Worm (Caenorhabditis elegans) whole organism, late embryonic: Measurements from ENCODE around the gene Y43F8B.12.

Source experiments
- elt-4 ChIP-seq: sonication (generic microtip); optimal IDR thresholded peaks from 2 replicates; lab custom pipeline; 2016; ENCODE audit warnings: missing genetic modification characterization, missing compliant biosample characterization
- nhr-11 ChIP-seq: fragments of 150-350 bp; optimal IDR thresholded peaks from 2 replicates; lab custom pipeline; 2014; ENCODE audit warnings: missing biosample characterization, missing genetic modification characterization
- odd-2 ChIP-seq: sonication (generic microtip); optimal IDR thresholded peaks from 2 replicates; lab custom pipeline; 2017; ENCODE audit warnings: antibody characterized with exemption, mild to moderate bottlenecking, missing genetic modification characterization, missing compliant biosample characterization
- pax-1 ChIP-seq: fragments of 150-350 bp; optimal IDR thresholded peaks from 2 replicates; lab custom pipeline; 2014; ENCODE audit warnings: missing biosample characterization, missing genetic modification characterization
- pha-2 ChIP-seq: sonication (generic microtip); optimal IDR thresholded peaks from 2 replicates; lab custom pipeline; 2017; ENCODE audit warnings: mild to moderate bottlenecking, missing genetic modification characterization, missing compliant biosample characterization
- pqm-1 ChIP-seq: sonication (generic microtip); optimal IDR thresholded peaks from 2 replicates; lab custom pipeline; 2016; ENCODE audit warnings: missing genetic modification characterization, missing compliant biosample characterization
- pros-1 ChIP-seq: fragments of 150-350 bp; optimal IDR thresholded peaks from 2 replicates; lab custom pipeline; 2014; ENCODE audit warnings: missing biosample characterization, missing genetic modification reagents, missing genetic modification characterization
- sox-4 ChIP-seq: sonication (generic microtip); optimal IDR thresholded peaks from 2 replicates; lab custom pipeline; 2017; ENCODE audit warnings: mild to moderate bottlenecking, missing genetic modification characterization, inconsistent platforms, missing compliant biosample characterization

DNA sequence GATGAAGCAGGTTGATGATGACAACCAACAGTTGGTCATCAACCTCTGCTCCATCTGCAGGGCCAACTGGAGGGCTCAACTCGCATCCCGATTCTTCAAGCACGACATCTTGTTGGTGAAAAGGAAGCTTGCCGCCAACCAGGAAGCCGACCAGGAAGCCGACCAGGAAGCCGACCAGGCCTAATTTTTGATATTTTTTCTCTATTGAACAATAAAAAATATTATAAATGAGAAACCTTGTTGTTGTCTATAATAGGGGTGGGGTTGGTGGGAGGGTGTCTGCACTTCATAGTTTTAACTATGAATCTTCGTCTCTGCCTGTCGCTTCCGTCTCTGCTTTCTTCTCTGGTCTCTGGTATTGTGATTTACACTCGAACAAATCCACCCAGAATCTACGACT lies 17.5 kb downstream of the Y43F8B.12 start, which contains the start of gene Y43F8B.18:
- TF ChIP-seq pros-1 = no peak
- TF ChIP-seq elt-4 = no peak
- no peak for TF ChIP-seq odd-2 (tag; lab: Kevin White, UChicago)
- TF ChIP-seq sox-4 = no peak
- no peak for TF ChIP-seq nhr-11
- TF ChIP-seq pax-1 = no peak
- no peak for TF ChIP-seq pqm-1 (tag; lab: Kevin White, UChicago)
- no peak for TF ChIP-seq pha-2 (tag; lab: Kevin White, UChicago)
